Fruit fly (Drosophila melanogaster): ENCODE measurements around the gene CG32591.

DNA sequence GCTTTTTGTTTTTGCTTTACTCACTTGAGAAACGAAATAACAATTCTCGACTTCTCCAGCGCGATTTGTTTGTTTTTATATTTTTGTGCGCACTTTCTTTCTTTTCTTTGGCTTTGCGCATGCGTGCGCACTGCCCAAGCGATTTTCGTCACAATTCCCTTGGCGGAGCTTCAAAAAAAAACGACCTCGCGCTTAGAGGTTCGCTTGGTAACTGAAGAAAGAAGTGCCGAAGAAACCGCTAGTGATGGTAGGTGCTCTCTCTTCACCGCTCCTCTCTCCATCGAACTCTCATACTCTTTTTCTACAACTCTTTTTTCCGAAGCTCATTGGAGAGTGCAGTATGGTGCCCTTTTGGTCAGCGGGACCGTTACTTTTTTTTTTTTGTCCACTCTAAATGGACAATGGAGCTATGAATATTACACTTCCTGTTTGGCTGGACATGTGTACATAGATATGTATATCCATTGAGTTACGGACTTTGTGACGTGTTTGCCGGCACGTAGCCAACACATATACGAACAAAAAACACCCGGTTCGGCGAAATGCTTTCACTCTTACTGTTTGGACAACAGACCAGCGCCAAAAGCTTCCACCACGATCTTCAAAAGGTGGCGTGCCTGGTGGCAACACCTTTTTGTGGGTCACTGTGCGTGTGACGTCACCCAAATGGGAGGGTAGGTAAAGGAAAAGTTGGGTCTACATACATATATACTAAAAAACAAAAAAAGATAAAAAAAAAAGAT is 5.3 kb downstream of the CG32591 start, which contains the start of gene CG9503:
- TF ChIP-seq CG17568 (GFP tag; optimal IDR thresholded peaks at IDR 0.05), result no peak
- no peak for TF ChIP-seq TFAM (GFP tag; optimal IDR thresholded peaks at IDR 0.05)
- no peak for TF ChIP-seq nerfin-2 (GFP tag; IDR thresholded peaks at IDR 0.05; ENCODE audit: partially characterized antibody)
- no peak for TF ChIP-seq tll (GFP tag; optimal IDR thresholded peaks at IDR 0.05)
- TF ChIP-seq CG3281 (GFP tag; optimal IDR thresholded peaks at IDR 0.05), result no peak
- no peak for TF ChIP-seq Gsc (GFP tag; IDR thresholded peaks at IDR 0.05)
- TF ChIP-seq CG6654 (GFP tag; optimal IDR thresholded peaks at IDR 0.05), result no peak
- no peak for TF ChIP-seq ato (GFP tag; IDR thresholded peaks at IDR 0.05; ENCODE audit: partially characterized antibody)
- no peak for TF ChIP-seq CG13296 (GFP tag; optimal IDR thresholded peaks at IDR 0.05)
- no peak for TF ChIP-seq Ada2b (GFP tag; IDR thresholded peaks at IDR 0.05)
